Fruit fly (Drosophila melanogaster) Kc167 (cell line): Measurements from ENCODE around the gene ND-15.

Experiments
- Myc ChIP-seq: fragments of >200 bp; optimal IDR thresholded peaks from 2 replicates; lab custom pipeline; 2017; ENCODE audit warnings: missing external identifiers
- Sin3A ChIP-seq: fragments of >200 bp; optimal IDR thresholded peaks from 2 replicates; lab custom pipeline; 2018; ENCODE audit warnings: missing external identifiers
- h ChIP-seq: fragments of >200 bp; optimal IDR thresholded peaks from 3 replicates; lab custom pipeline; 2018; ENCODE audit warnings: missing external identifiers

DNA sequence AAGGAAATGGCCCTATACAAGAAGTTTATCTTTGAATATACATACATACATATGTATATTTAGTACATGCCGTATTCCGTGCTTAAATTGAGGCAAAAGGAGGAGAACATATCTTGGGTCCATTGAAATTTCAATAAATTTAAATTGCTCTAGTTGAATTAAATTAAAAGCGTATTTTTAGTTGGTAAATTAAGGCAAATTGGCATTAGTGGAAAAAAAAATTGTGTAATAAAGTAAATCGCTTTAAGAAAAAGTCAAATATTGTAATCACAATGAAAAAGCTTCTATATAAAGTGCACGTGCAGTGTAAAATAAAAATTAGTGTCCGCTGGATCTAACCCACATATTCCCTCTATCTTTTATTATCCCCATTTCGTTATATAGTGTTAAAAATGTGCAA, 47.7 kb downstream of the ND-15 start:
- TF ChIP-seq Sin3A (lab: Kevin White, UChicago) (no peak), h (no peak), Myc (lab: Kevin White, UChicago) (no peak)
